Fruit fly (Drosophila melanogaster) whole organism, embryonic: ENCODE measurements around the gene Cpr67Fb.

Experiments used
- Bteb2 ChIP-seq: fragments of 200-800 bp; sonication (Bioruptor generic); optimal IDR thresholded peaks from 2 replicates; lab custom pipeline; 2016; ENCODE audit warnings: missing biosample characterization, missing genetic modification characterization
- CG10209 ChIP-seq: fragments of 200-800 bp; sonication (Bioruptor generic); optimal IDR thresholded peaks from 3 replicates; lab custom pipeline; 2017; ENCODE audit warnings: missing biosample characterization, mild to moderate bottlenecking, missing genetic modification characterization, missing genetic modification reagents
- CG10267 ChIP-seq: fragments of 200-800 bp; sonication (Bioruptor generic); optimal IDR thresholded peaks from 2 replicates; lab custom pipeline; 2018; ENCODE audit warnings: missing biosample characterization, mild to moderate bottlenecking, missing genetic modification characterization, moderate library complexity
- CG12299 ChIP-seq: fragments of 200-800 bp; sonication (Bioruptor generic); optimal IDR thresholded peaks from 2 replicates; lab custom pipeline; 2018; ENCODE audit warnings: missing biosample characterization, mild to moderate bottlenecking, missing genetic modification characterization
- CG14050 ChIP-seq: fragments of 200-800 bp; sonication (Bioruptor generic); IDR thresholded peaks from 3 replicates; pipeline ENCODE4 v1.3.6; 2022; ENCODE audit warnings: missing biosample characterization, missing genetic modification characterization
- CG14860 ChIP-seq: fragments of 200-800 bp; sonication (Bioruptor generic); IDR thresholded peaks from 3 replicates; pipeline ENCODE4 v1.3.6; 2022; ENCODE audit warnings: missing biosample characterization, missing genetic modification characterization; ENCODE audit not compliant: partially characterized antibody
- CG17359 ChIP-seq: fragments of 200-800 bp; sonication (Bioruptor generic); optimal IDR thresholded peaks from 3 replicates; lab custom pipeline; 2018; ENCODE audit warnings: missing biosample characterization, mild to moderate bottlenecking, missing genetic modification characterization, moderate library complexity
- CG30020 ChIP-seq: fragments of 200-800 bp; optimal IDR thresholded peaks from 2 replicates; lab custom pipeline; 2019; ENCODE audit warnings: missing biosample characterization, mild to moderate bottlenecking, missing genetic modification characterization, moderate library complexity
- CG30431 ChIP-seq: fragments of 200-800 bp; sonication (Bioruptor generic); optimal IDR thresholded peaks from 2 replicates; lab custom pipeline; 2017; ENCODE audit warnings: missing biosample characterization, missing genetic modification characterization
- CG5953 ChIP-seq: fragments of 200-800 bp; sonication (Bioruptor generic); IDR thresholded peaks from 2 replicates; pipeline ENCODE4 v1.3.6; 2022; ENCODE audit warnings: missing biosample characterization, missing genetic modification characterization
- CG8290 ChIP-seq, 3 experiments: fragments of 200-800 bp; sonication (Bioruptor generic); optimal IDR thresholded peaks; 2 replicates each; lab custom pipeline; 2016 to 2019; ENCODE audit warnings: missing biosample characterization in 3 of 3, missing genetic modification characterization in 3 of 3, mild to moderate bottlenecking in 2 of 3, moderate library complexity in 1 of 3
- CG8944 ChIP-seq: fragments of 200-800 bp; sonication (Bioruptor generic); optimal IDR thresholded peaks from 3 replicates; lab custom pipeline; 2016; ENCODE audit warnings: missing biosample characterization, missing genetic modification characterization
- CHES-1-like ChIP-seq: fragments of 200-800 bp; sonication (Bioruptor generic); optimal IDR thresholded peaks from 2 replicates; lab custom pipeline; 2016; ENCODE audit warnings: missing biosample characterization, missing genetic modification characterization
- Deaf1 ChIP-seq: fragments of 200-800 bp; optimal IDR thresholded peaks from 3 replicates; lab custom pipeline; 2019; ENCODE audit warnings: missing biosample characterization, mild to moderate bottlenecking, missing genetic modification characterization, moderate library complexity
- Dref ChIP-seq: fragments of 200-800 bp; sonication (Bioruptor generic); IDR thresholded peaks from 2 replicates; pipeline ENCODE4 v1.3.6; 2022; ENCODE audit warnings: missing biosample characterization, missing genetic modification characterization
- Ets97D ChIP-seq: fragments of 200-800 bp; sonication (Bioruptor generic); optimal IDR thresholded peaks from 3 replicates; lab custom pipeline; 2016; ENCODE audit warnings: missing biosample characterization, missing genetic modification characterization
- Fer1 ChIP-seq: fragments of 200-800 bp; sonication (Bioruptor generic); optimal IDR thresholded peaks from 2 replicates; lab custom pipeline; 2017; ENCODE audit warnings: missing biosample characterization, mild to moderate bottlenecking, missing genetic modification characterization
- Gug ChIP-seq: fragments of 200-800 bp; sonication (Bioruptor generic); IDR thresholded peaks from 4 replicates; pipeline ENCODE4 v1.3.6; 2022; ENCODE audit warnings: missing biosample characterization, missing genetic modification characterization
- Jarid2 ChIP-seq: fragments of 200-800 bp; sonication (Bioruptor generic); optimal IDR thresholded peaks from 3 replicates; lab custom pipeline; 2017; ENCODE audit warnings: mild to moderate bottlenecking, missing biosample characterization, missing genetic modification reagents, missing genetic modification characterization
- Lpt ChIP-seq: fragments of >200 bp; optimal IDR thresholded peaks from 2 replicates; lab custom pipeline; 2018; ENCODE audit warnings: missing biosample characterization, missing genetic modification characterization
- Mrtf ChIP-seq: fragments of 200-800 bp; sonication (Bioruptor generic); IDR thresholded peaks from 3 replicates; pipeline ENCODE4 v1.3.6; 2022; ENCODE audit warnings: missing biosample characterization, missing genetic modification characterization
- Oaz ChIP-seq: fragments of 200-800 bp; sonication (Bioruptor generic); IDR thresholded peaks from 2 replicates; pipeline ENCODE4 v1.3.6; 2022; ENCODE audit warnings: missing biosample characterization, missing genetic modification characterization
- Side ChIP-seq: fragments of 200-800 bp; sonication (Bioruptor generic); optimal IDR thresholded peaks from 2 replicates; lab custom pipeline; 2016; ENCODE audit warnings: missing biosample characterization, missing genetic modification characterization
- Sin3A ChIP-seq: fragments of >200 bp; optimal IDR thresholded peaks from 2 replicates; lab custom pipeline; 2018
- bowl ChIP-seq: fragments of 200-800 bp; sonication (Bioruptor generic); IDR thresholded peaks from 2 replicates; pipeline ENCODE4 v1.3.6; 2022; ENCODE audit warnings: missing biosample characterization, missing genetic modification characterization
- cas ChIP-seq: fragments of 200-800 bp; sonication (Bioruptor generic); IDR thresholded peaks from 2 replicates; pipeline ENCODE4 v1.3.6; 2022; ENCODE audit warnings: missing biosample characterization, missing genetic modification characterization
- chinmo ChIP-seq: fragments of 200-800 bp; sonication (Bioruptor generic); IDR thresholded peaks from 4 replicates; pipeline ENCODE4 v1.3.6; 2022; ENCODE audit warnings: missing biosample characterization, missing genetic modification characterization; ENCODE audit not compliant: partially characterized antibody
- chn ChIP-seq: fragments of 200-800 bp; sonication (Bioruptor generic); optimal IDR thresholded peaks from 2 replicates; lab custom pipeline; 2016; ENCODE audit warnings: missing biosample characterization, missing genetic modification characterization
- ci ChIP-seq: fragments of 200-800 bp; sonication (Bioruptor generic); IDR thresholded peaks from 3 replicates; pipeline ENCODE4 v1.3.6; 2022; ENCODE audit warnings: missing biosample characterization, missing genetic modification characterization
- corto ChIP-seq: fragments of 200-800 bp; sonication (Bioruptor generic); optimal IDR thresholded peaks from 2 replicates; lab custom pipeline; 2016; ENCODE audit warnings: missing biosample characterization, mild to moderate bottlenecking, missing genetic modification characterization, moderate library complexity
- crc ChIP-seq: fragments of 200-800 bp; sonication (Bioruptor generic); optimal IDR thresholded peaks from 2 replicates; lab custom pipeline; 2016; ENCODE audit warnings: missing biosample characterization, missing genetic modification characterization
- dan ChIP-seq: fragments of 200-800 bp; sonication (Bioruptor generic); IDR thresholded peaks from 2 replicates; pipeline ENCODE4 v1.3.6; 2022; ENCODE audit warnings: missing biosample characterization, missing genetic modification characterization
- dati ChIP-seq: fragments of 200-800 bp; sonication (Bioruptor generic); IDR thresholded peaks from 2 replicates; pipeline ENCODE4 v1.3.6; 2022; ENCODE audit warnings: missing biosample characterization, missing genetic modification characterization
- ems ChIP-seq: fragments of 200-800 bp; sonication (Bioruptor generic); optimal IDR thresholded peaks from 3 replicates; lab custom pipeline; 2016; ENCODE audit warnings: missing biosample characterization, missing genetic modification characterization
- fd102C ChIP-seq: fragments of 200-800 bp; sonication (Bioruptor generic); optimal IDR thresholded peaks from 2 replicates; lab custom pipeline; 2018; ENCODE audit warnings: missing biosample characterization, mild to moderate bottlenecking, missing genetic modification characterization, moderate library complexity
- fd3F ChIP-seq: fragments of 200-800 bp; sonication (Bioruptor generic); optimal IDR thresholded peaks from 2 replicates; lab custom pipeline; 2018; ENCODE audit warnings: missing biosample characterization, mild to moderate bottlenecking, missing genetic modification characterization, moderate library complexity
- fd96Cb ChIP-seq: fragments of 200-800 bp; sonication (Bioruptor generic); optimal IDR thresholded peaks from 2 replicates; lab custom pipeline; 2018; ENCODE audit warnings: missing biosample characterization, mild to moderate bottlenecking, missing genetic modification characterization, moderate library complexity
- grau ChIP-seq: fragments of 200-800 bp; optimal IDR thresholded peaks from 3 replicates; lab custom pipeline; 2019; ENCODE audit warnings: missing biosample characterization, mild to moderate bottlenecking, missing genetic modification characterization, moderate library complexity
- grn ChIP-seq: fragments of 200-800 bp; sonication (Bioruptor generic); optimal IDR thresholded peaks from 3 replicates; lab custom pipeline; 2017; ENCODE audit warnings: missing biosample characterization, missing genetic modification characterization
- gsb ChIP-seq: fragments of 200-800 bp; sonication (Bioruptor generic); IDR thresholded peaks from 2 replicates; pipeline ENCODE4 v1.3.6; 2022; ENCODE audit warnings: missing biosample characterization, missing genetic modification characterization
- lbe ChIP-seq: fragments of 200-800 bp; sonication (Bioruptor generic); optimal IDR thresholded peaks from 2 replicates; lab custom pipeline; 2016; ENCODE audit warnings: missing biosample characterization, mild to moderate bottlenecking, missing genetic modification characterization
- lmd ChIP-seq: fragments of 200-800 bp; sonication (Bioruptor generic); IDR thresholded peaks from 2 replicates; pipeline ENCODE4 v1.3.6; 2022; ENCODE audit warnings: missing biosample characterization, missing genetic modification characterization
- luna ChIP-seq: fragments of 200-800 bp; sonication (Bioruptor generic); optimal IDR thresholded peaks from 2 replicates; lab custom pipeline; 2016; ENCODE audit warnings: missing biosample characterization, missing genetic modification characterization
- peb ChIP-seq: fragments of 200-800 bp; sonication (Bioruptor generic); IDR thresholded peaks from 2 replicates; pipeline ENCODE4 v1.3.6; 2022; ENCODE audit warnings: missing biosample characterization, missing genetic modification characterization
- schlank ChIP-seq: fragments of 200-800 bp; sonication (Bioruptor generic); optimal IDR thresholded peaks from 2 replicates; lab custom pipeline; 2018; ENCODE audit warnings: missing biosample characterization, mild to moderate bottlenecking, missing genetic modification characterization
- slbo ChIP-seq: fragments of 200-800 bp; sonication (Bioruptor generic); IDR thresholded peaks from 2 replicates; pipeline ENCODE4 v1.3.6; 2022; ENCODE audit warnings: missing biosample characterization, missing genetic modification characterization
- slp2 ChIP-seq: fragments of 200-800 bp; sonication (Bioruptor generic); optimal IDR thresholded peaks from 2 replicates; lab custom pipeline; 2016; ENCODE audit warnings: missing biosample characterization, missing genetic modification characterization
- tgo ChIP-seq: fragments of 200-800 bp; sonication (Bioruptor generic); IDR thresholded peaks from 3 replicates; pipeline ENCODE4 v1.3.6; 2022; ENCODE audit warnings: missing biosample characterization, missing genetic modification characterization
- trem ChIP-seq: fragments of 200-800 bp; optimal IDR thresholded peaks from 3 replicates; lab custom pipeline; 2019; ENCODE audit warnings: missing biosample characterization, mild to moderate bottlenecking, missing genetic modification characterization, moderate library complexity
- vnd ChIP-seq: fragments of 200-800 bp; sonication (Bioruptor generic); IDR thresholded peaks from 3 replicates; pipeline ENCODE4 v1.3.6; 2022; ENCODE audit warnings: missing biosample characterization, missing genetic modification characterization; ENCODE audit not compliant: partially characterized antibody
- wor ChIP-seq: fragments of 200-800 bp; sonication (Bioruptor generic); IDR thresholded peaks from 2 replicates; pipeline ENCODE4 v1.3.6; 2022; ENCODE audit warnings: missing biosample characterization, missing genetic modification characterization

Cpr67Fb gene

DNA sequence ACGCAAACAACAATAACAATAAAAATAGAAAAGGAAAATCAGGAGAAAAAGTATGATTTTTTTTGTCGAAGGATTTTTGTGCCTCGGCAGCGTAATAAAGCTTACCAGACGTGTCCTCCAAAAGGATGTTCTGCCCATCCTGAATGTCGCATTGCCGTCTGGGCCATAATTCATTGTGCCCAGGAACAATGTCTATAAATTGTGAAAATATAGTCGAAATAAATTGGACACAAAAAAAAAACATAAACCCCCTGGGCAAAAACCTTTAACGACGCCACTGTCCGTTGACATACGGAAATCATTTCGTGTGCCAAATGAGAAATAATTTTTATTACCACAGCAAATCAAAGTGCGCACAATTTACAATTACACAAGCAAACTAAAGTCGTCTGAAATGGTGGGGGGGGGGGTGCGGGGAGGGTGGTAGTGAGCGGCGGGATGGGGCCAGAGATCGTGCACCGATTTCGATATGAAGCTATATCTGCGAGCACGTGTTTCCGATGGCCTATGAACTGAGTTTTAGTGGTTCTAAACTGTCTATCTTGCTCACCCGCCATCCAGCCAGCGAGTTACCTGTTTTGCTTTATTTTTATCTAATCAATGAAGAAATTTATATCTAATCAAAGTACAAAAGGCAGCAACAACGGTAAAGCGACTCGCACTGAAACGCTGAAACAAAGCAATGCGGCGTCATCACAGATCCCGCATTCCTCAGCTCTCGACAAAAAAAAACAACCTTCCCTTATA is 27.2 kb upstream of the Cpr67Fb start (continued):
- TF ChIP-seq CG14860 (GFP tag; lab: Robert Waterston, UW), result no peak
- TF ChIP-seq Dref (GFP tag; lab: Robert Waterston, UW), result no peak
- TF ChIP-seq Ets97D (GFP tag; lab: Kevin White, UChicago), result no peak
- TF ChIP-seq grn (GFP tag; lab: Kevin White, UChicago), result peak; percentile 59
- TF ChIP-seq chn, result no peak
- TF ChIP-seq lbe (GFP tag; lab: Kevin White, UChicago), result no peak
- no peak for TF ChIP-seq CG8290 (GFP tag; optimal IDR thresholded peaks at IDR 0.05; lab: Kevin White, UChicago)
- no peak for TF ChIP-seq CG8290 (tag; optimal IDR thresholded peaks at IDR 0.05; lab: Kevin White, UChicago)
- no peak for TF ChIP-seq grau (tag; lab: Kevin White, UChicago)
- TF ChIP-seq Bteb2 (GFP tag; lab: Kevin White, UChicago), result no peak
- TF ChIP-seq CG12299, result no peak
- no peak for TF ChIP-seq dati (GFP tag; lab: Robert Waterston, UW)
- no peak for TF ChIP-seq Oaz (GFP tag; lab: Robert Waterston, UW)
- peak; percentile 67 for TF ChIP-seq slbo (GFP tag; lab: Robert Waterston, UW)
- peak; percentile 58 for TF ChIP-seq CHES-1-like (GFP tag; lab: Kevin White, UChicago)
- TF ChIP-seq CG30431 (GFP tag; lab: Kevin White, UChicago), result no peak
- no peak for TF ChIP-seq CG30020 (tag; lab: Kevin White, UChicago)
- 0 out of 3 replicates have a peak, but pooled peaks have one; percentile 7 for TF ChIP-seq ci (GFP tag; lab: Robert Waterston, UW)
- TF ChIP-seq Fer1 (GFP tag; lab: Kevin White, UChicago), result peak; percentile 53
- TF ChIP-seq Jarid2 (GFP tag; lab: Kevin White, UChicago), result no peak
- no peak for TF ChIP-seq fd102C (GFP tag; lab: Kevin White, UChicago)
- no peak for TF ChIP-seq ems (GFP tag; lab: Kevin White, UChicago)
- TF ChIP-seq CG8944 (GFP tag; lab: Kevin White, UChicago), result no peak
- no peak for TF ChIP-seq bowl (GFP tag; lab: Robert Waterston, UW)
- TF ChIP-seq corto (GFP tag; lab: Kevin White, UChicago), result no peak
- TF ChIP-seq luna (GFP tag; lab: Kevin White, UChicago), result peak; percentile 60
- no peak for TF ChIP-seq wor (GFP tag; lab: Robert Waterston, UW)
- TF ChIP-seq vnd (GFP tag; lab: Robert Waterston, UW), result no peak
- no peak for TF ChIP-seq dan (GFP tag; lab: Robert Waterston, UW)
- TF ChIP-seq Deaf1 (tag; lab: Kevin White, UChicago), result no peak
- no peak for TF ChIP-seq crc (GFP tag; lab: Kevin White, UChicago)
- no peak for TF ChIP-seq gsb (GFP tag; lab: Robert Waterston, UW)
- TF ChIP-seq cas (GFP tag; lab: Robert Waterston, UW), result no peak
- peak; percentile 23 for TF ChIP-seq fd3F
- no peak for TF ChIP-seq CG10267 (tag; lab: Kevin White, UChicago)
- TF ChIP-seq lmd, result peak; percentile 54; the same call in 1 of the 2 replicates
- no peak for TF ChIP-seq slp2 (GFP tag; lab: Kevin White, UChicago)
- TF ChIP-seq Lpt (GFP tag; lab: Kevin White, UChicago), result no peak
- peak; percentile 37; the same call in 1 of the 4 replicates for TF ChIP-seq Gug (GFP tag; lab: Robert Waterston, UW)
- no peak for TF ChIP-seq fd96Cb
- TF ChIP-seq chinmo (GFP tag; lab: Robert Waterston, UW), result 0 out of 4 replicates have a peak, but pooled peaks have one; percentile 41
- TF ChIP-seq CG5953 (GFP tag; lab: Robert Waterston, UW), result no peak
- no peak for TF ChIP-seq Sin3A (lab: Kevin White, UChicago)
- TF ChIP-seq tgo (GFP tag; lab: Robert Waterston, UW), result no peak; the same call in 2 of the 3 replicates
- TF ChIP-seq Mrtf (GFP tag; lab: Robert Waterston, UW), result peak; percentile 38; the same call in 1 of the 3 replicates
- TF ChIP-seq peb (GFP tag; lab: Robert Waterston, UW), result no peak
- TF ChIP-seq CG10209, result peak; percentile 19
- no peak for TF ChIP-seq Side (GFP tag; lab: Kevin White, UChicago)
- TF ChIP-seq CG17359 (tag; lab: Kevin White, UChicago), result no peak
- TF ChIP-seq schlank (tag; lab: Kevin White, UChicago), result no peak
- TF ChIP-seq trem (tag; lab: Kevin White, UChicago), result no peak
- TF ChIP-seq CG14050 (GFP tag; lab: Robert Waterston, UW), result no peak
